Worm (Caenorhabditis elegans) whole organism, early embryonic: ENCODE results near the gene fig-1.

Experiments
- B0310.2 ChIP-seq: sonication (generic microtip); optimal IDR thresholded peaks from 2 replicates; lab custom pipeline; 2016; ENCODE audit warnings: mild to moderate bottlenecking, missing genetic modification characterization, missing compliant biosample characterization
- aly-1 ChIP-seq: sonication (generic microtip); optimal IDR thresholded peaks from 2 replicates; lab custom pipeline; 2016; ENCODE audit warnings: missing genetic modification characterization, missing compliant biosample characterization
- ama-1 ChIP-seq: fragments of 150-350 bp; optimal IDR thresholded peaks from 2 replicates; lab custom pipeline; 2014
- flt-1 ChIP-seq: fragments of 200-800 bp; sonication (Bioruptor generic); IDR thresholded peaks from 2 replicates; pipeline ENCODE4 v1.3.6; 2022; ENCODE audit warnings: missing genetic modification characterization, missing compliant biosample characterization
- hmg-4 ChIP-seq: fragments of 200-800 bp; sonication (Bioruptor generic); optimal IDR thresholded peaks from 2 replicates; lab custom pipeline; 2018; ENCODE audit warnings: mild to moderate bottlenecking, missing genetic modification characterization, missing compliant biosample characterization
- scrt-1 ChIP-seq: fragments of 200-800 bp; sonication (Bioruptor generic); IDR thresholded peaks from 2 replicates; pipeline ENCODE4 v1.3.6; 2022; ENCODE audit warnings: missing genetic modification characterization, missing compliant biosample characterization
- tra-4 ChIP-seq: sonication (generic microtip); optimal IDR thresholded peaks from 2 replicates; lab custom pipeline; 2017; ENCODE audit warnings: missing genetic modification characterization, missing compliant biosample characterization

- TF ChIP-seq ama-1 (lab: Kevin White, UChicago) (no peak), B0310.2 (tag; lab: Kevin White, UChicago) (no peak), hmg-4 (GFP tag; lab: Kevin White, UChicago) (no peak), aly-1 (no peak), flt-1 (GFP tag; lab: Robert Waterston, UW) (no peak), tra-4 (tag; lab: Kevin White, UChicago) (no peak), scrt-1 (GFP tag; lab: Robert Waterston, UW) (no peak)
Observed at ce11 chrV:10953471-10954155, 27.4 kb downstream of the fig-1 start.
